Worm (Caenorhabditis elegans) whole organism, L3 larva: ENCODE results near the gene W02B8.1.

ENCODE experiments used
- egl-27 ChIP-seq: sonication (generic microtip); optimal IDR thresholded peaks from 4 replicates; lab custom pipeline; 2017; ENCODE audit warnings: missing biosample characterization, missing genetic modification reagents, missing genetic modification characterization
- lin-39 ChIP-seq: fragments of 150-350 bp; optimal IDR thresholded peaks from 2 replicates; lab custom pipeline; 2018; ENCODE audit warnings: missing biosample characterization, missing genetic modification reagents, missing genetic modification characterization
- pha-4 ChIP-seq: fragments of 150-350 bp; optimal IDR thresholded peaks from 2 replicates; lab custom pipeline; 2014; ENCODE audit warnings: missing biosample characterization, missing genetic modification reagents, missing genetic modification characterization
- pqm-1 ChIP-seq: fragments of 150-350 bp; optimal IDR thresholded peaks from 2 replicates; lab custom pipeline; 2017; ENCODE audit warnings: missing biosample characterization, missing genetic modification characterization, inconsistent platforms

ce11 chrII:13852004-13852403, 49.9 kb downstream of the W02B8.1 start, which contains the start of gene F08G2.8:
- no peak for TF ChIP-seq egl-27 (tag; lab: Kevin White, UChicago)
- TF ChIP-seq pha-4 (tag; lab: Kevin White, UChicago), result no peak
- no peak for TF ChIP-seq pqm-1
- TF ChIP-seq lin-39 (tag; lab: Kevin White, UChicago), result no peak
